Worm (Caenorhabditis elegans): Measurements from ENCODE around the gene str-187.

- no peak for TF ChIP-seq zip-8 (tag; optimal IDR thresholded peaks at IDR 0.05)
- TF ChIP-seq ces-1 (GFP tag; optimal IDR thresholded peaks at IDR 0.05), result no peak
- no peak for TF ChIP-seq elt-3 (tag; optimal IDR thresholded peaks at IDR 0.05)
- no peak for TF ChIP-seq M03D4.4 (tag; optimal IDR thresholded peaks at IDR 0.05)
- no peak for TF ChIP-seq nhr-76 (tag; optimal IDR thresholded peaks at IDR 0.05)
- no peak for TF ChIP-seq unc-39 (tag; optimal IDR thresholded peaks at IDR 0.05)
- no peak for TF ChIP-seq snpc-4 (tag; optimal IDR thresholded peaks at IDR 0.05)
- no peak for TF ChIP-seq ztf-11 (tag; optimal IDR thresholded peaks at IDR 0.05)
- TF ChIP-seq ceh-83 (GFP tag; optimal IDR thresholded peaks at IDR 0.05), result no peak
- no peak for TF ChIP-seq hlh-1 (tag; optimal IDR thresholded peaks at IDR 0.05)
- TF ChIP-seq unc-62 (GFP tag; optimal IDR thresholded peaks at IDR 0.05), result no peak
- no peak for TF ChIP-seq lin-13 (tag; optimal IDR thresholded peaks at IDR 0.05)
- TF ChIP-seq nhr-12 (tag; optimal IDR thresholded peaks at IDR 0.05), result no peak
- no peak for TF ChIP-seq nhr-28 (tag; optimal IDR thresholded peaks at IDR 0.05)
Measured at ce11 chrIV:17292350-17292749, 27.0 kb downstream of the str-187 start.

Data from whole organism, mixed stage, embryonic.